Worm (Caenorhabditis elegans): ENCODE data around the gene hum-4.

The hum-4 gene

DNA sequence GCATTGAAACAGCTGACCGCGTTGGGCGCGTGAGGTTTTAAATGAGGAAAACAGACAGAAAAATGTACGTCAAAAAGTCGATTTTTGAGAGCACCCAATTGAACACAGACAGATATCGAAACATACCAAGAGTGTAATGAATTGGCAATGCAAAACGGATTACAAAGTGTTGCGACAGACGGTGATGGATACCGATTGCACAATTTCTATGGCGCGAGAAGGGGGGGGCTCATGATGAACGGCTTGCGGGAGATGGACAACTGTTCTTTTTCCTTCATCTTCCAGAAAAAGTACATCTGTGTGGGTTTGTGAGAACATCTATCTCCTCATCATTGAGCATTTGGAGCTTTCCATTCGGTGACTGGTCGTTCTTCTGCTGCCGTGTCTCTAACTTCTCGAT, 30.2 kb upstream of the hum-4 start:
- no peak for TF ChIP-seq ama-1 (optimal IDR thresholded peaks at IDR 0.05)
- TF ChIP-seq fax-1 (tag; optimal IDR thresholded peaks at IDR 0.05), result no peak
- TF ChIP-seq lin-11 (tag; optimal IDR thresholded peaks at IDR 0.05), result no peak
- TF ChIP-seq rnt-1 (tag; optimal IDR thresholded peaks at IDR 0.05), result peak; percentile 26
- TF ChIP-seq hlh-8 (tag; optimal IDR thresholded peaks at IDR 0.05), result no peak
- no peak for TF ChIP-seq ceh-31 (tag; optimal IDR thresholded peaks at IDR 0.05)
- no peak for TF ChIP-seq ceh-30 (tag; optimal IDR thresholded peaks at IDR 0.05)
- TF ChIP-seq Y22D7AL.16 (tag; optimal IDR thresholded peaks at IDR 0.05), result no peak
- TF ChIP-seq ceh-18 (tag; optimal IDR thresholded peaks at IDR 0.05), result no peak
- peak; percentile 3 for TF ChIP-seq nfya-1 (tag; optimal IDR thresholded peaks at IDR 0.05)
- TF ChIP-seq unc-86 (tag; optimal IDR thresholded peaks at IDR 0.05), result no peak
- TF ChIP-seq ceh-2 (tag; optimal IDR thresholded peaks at IDR 0.05), result no peak
- TF ChIP-seq unc-55 (GFP tag; optimal IDR thresholded peaks at IDR 0.05), result peak; percentile 5

DNA sequence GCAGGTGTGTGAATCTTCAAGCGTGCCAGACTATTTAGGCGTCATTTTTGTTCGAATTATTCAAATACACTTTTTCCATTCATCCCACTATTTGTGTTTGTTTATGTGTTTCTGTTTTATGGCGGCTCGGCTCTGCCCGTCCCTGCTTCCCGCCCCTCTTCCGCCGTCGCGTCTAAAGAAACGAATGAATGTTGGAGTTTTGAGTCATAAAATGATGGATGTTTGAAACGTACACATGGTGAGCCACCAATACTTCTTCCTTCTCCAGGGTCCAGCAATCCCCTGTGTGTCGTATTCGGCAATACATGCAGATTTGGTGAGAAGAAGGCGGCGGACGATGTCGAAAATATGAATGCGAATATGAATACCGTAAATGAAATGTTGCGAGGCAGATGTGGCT, 29.6 kb upstream of the hum-4 start:
- TF ChIP-seq dve-1 (tag; optimal IDR thresholded peaks at IDR 0.05) (peak; percentile 21), hlh-30 (tag; optimal IDR thresholded peaks at IDR 0.05; ENCODE audit: insufficient read depth) (no peak), syd-9 (tag; optimal IDR thresholded peaks at IDR 0.05) (no peak)

DNA sequence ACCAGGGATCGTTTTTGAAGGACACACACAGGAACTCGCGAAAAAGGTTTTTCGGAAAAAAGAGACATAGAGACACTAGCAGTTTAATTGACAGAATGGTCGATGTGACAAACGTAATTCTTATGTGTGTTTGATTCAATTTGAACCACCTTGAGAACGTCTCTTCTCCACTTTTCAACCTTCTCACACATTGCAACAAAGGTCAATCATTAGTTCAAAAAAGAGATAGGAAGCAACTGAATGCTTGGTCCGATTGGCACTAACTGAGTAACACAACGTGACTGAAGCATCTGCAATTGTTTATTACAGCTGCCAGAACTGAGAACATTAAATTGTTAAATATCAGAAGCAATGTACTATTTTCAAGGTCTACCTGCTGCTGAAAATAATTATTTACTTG, 28.7 kb upstream of the hum-4 start:
- TF ChIP-seq fax-1 (tag; optimal IDR thresholded peaks at IDR 0.05) (no peak), hlh-8 (tag; optimal IDR thresholded peaks at IDR 0.05) (no peak), ceh-2 (tag; optimal IDR thresholded peaks at IDR 0.05) (no peak), unc-55 (GFP tag; optimal IDR thresholded peaks at IDR 0.05) (no peak), ceh-30 (tag; optimal IDR thresholded peaks at IDR 0.05) (no peak), ceh-14 (tag; optimal IDR thresholded peaks at IDR 0.05) (no peak), pax-1 (tag; optimal IDR thresholded peaks at IDR 0.05) (no peak), K02D7.2 (tag; optimal IDR thresholded peaks at IDR 0.05) (no peak), ceh-6 (GFP tag; optimal IDR thresholded peaks at IDR 0.05) (no peak), pha-4 (tag; optimal IDR thresholded peaks at IDR 0.05) (no peak), eyg-1 (tag; optimal IDR thresholded peaks at IDR 0.05) (no peak), fkh-10 (GFP tag; optimal IDR thresholded peaks at IDR 0.05) (no peak), nhr-232 (tag; optimal IDR thresholded peaks at IDR 0.05) (no peak), hlh-13 (GFP tag; optimal IDR thresholded peaks at IDR 0.05) (no peak), unc-3 (GFP tag; conservative IDR thresholded peaks at IDR 0.05) (no peak), unc-3 (tag; optimal IDR thresholded peaks at IDR 0.05) (no peak), pros-1 (tag; optimal IDR thresholded peaks at IDR 0.05) (no peak), tbx-7 (tag; optimal IDR thresholded peaks at IDR 0.05) (no peak), sox-2 (GFP tag; IDR thresholded peaks at IDR 0.05) (no peak), gmeb-2 (tag; optimal IDR thresholded peaks at IDR 0.05) (no peak), fkh-6 (tag; optimal IDR thresholded peaks at IDR 0.05) (no peak)

- TF ChIP-seq ets-4 (tag; optimal IDR thresholded peaks at IDR 0.05) (no peak), ama-1 (optimal IDR thresholded peaks at IDR 0.05) (no peak), T23F11.4 (GFP tag; optimal IDR thresholded peaks at IDR 0.05) (no peak), K09A11.1 (tag; optimal IDR thresholded peaks at IDR 0.05; ENCODE audit: insufficient read depth) (no peak), K02D7.2 (tag; optimal IDR thresholded peaks at IDR 0.05) (no peak), lim-6 (tag; optimal IDR thresholded peaks at IDR 0.05) (no peak), sdc-2 (tag; optimal IDR thresholded peaks at IDR 0.05) (no peak), Y22D7AL.16 (tag; optimal IDR thresholded peaks at IDR 0.05) (no peak), ref-2 (tag; optimal IDR thresholded peaks at IDR 0.05) (no peak), elt-2 (tag; optimal IDR thresholded peaks at IDR 0.05) (no peak), pat-9 (tag; optimal IDR thresholded peaks at IDR 0.05) (no peak), hlh-15 (tag; optimal IDR thresholded peaks at IDR 0.05) (no peak)
These were observed 28.2 kb upstream of the hum-4 start for ce11 chrX:11461545-11461944.

Data from whole organism, late embryonic.